Worm (Caenorhabditis elegans): Measurements from ENCODE around the gene R12B2.8.

ce11 chrIII:5815932-5816331, 7.8 kb upstream of the R12B2.8 start, which contains the start of gene sma-4:
- TF ChIP-seq W03F9.2 (tag; optimal IDR thresholded peaks at IDR 0.05) (no peak), him-1 (tag; optimal IDR thresholded peaks at IDR 0.05) (no peak), dao-5 (tag; optimal IDR thresholded peaks at IDR 0.05) (no peak)
